Fruit fly (Drosophila melanogaster) whole organism, pupa: ENCODE data around the gene CG9257.

Experiments
- CG10348 ChIP-seq: fragments of 200-800 bp; sonication (Bioruptor generic); IDR thresholded peaks from 2 replicates; pipeline ENCODE4 v1.3.6; 2022; ENCODE audit warnings: missing biosample characterization, missing genetic modification characterization
- CG15710 ChIP-seq: fragments of 200-800 bp; sonication (Bioruptor generic); optimal IDR thresholded peaks from 2 replicates; lab custom pipeline; 2018; ENCODE audit warnings: missing biosample characterization, mild to moderate bottlenecking, missing genetic modification characterization, moderate library complexity
- CG34367 ChIP-seq: fragments of 200-800 bp; sonication (Bioruptor generic); optimal IDR thresholded peaks from 2 replicates; lab custom pipeline; 2018; ENCODE audit warnings: missing biosample characterization, mild to moderate bottlenecking, missing genetic modification characterization
- CG4496 ChIP-seq: fragments of 200-800 bp; sonication (Bioruptor generic); IDR thresholded peaks from 3 replicates; pipeline ENCODE4 v1.3.6; 2022; ENCODE audit warnings: missing biosample characterization, missing genetic modification characterization
- CG9948 ChIP-seq: fragments of 200-800 bp; sonication (Bioruptor generic); optimal IDR thresholded peaks from 2 replicates; lab custom pipeline; 2018; ENCODE audit warnings: missing biosample characterization, mild to moderate bottlenecking, missing genetic modification characterization, moderate library complexity
- D1 ChIP-seq: fragments of 200-800 bp; sonication (Bioruptor generic); optimal IDR thresholded peaks from 2 replicates; lab custom pipeline; 2018; ENCODE audit warnings: missing biosample characterization, mild to moderate bottlenecking, missing genetic modification characterization, moderate library complexity
- fd96Ca ChIP-seq: fragments of 200-800 bp; sonication (Bioruptor generic); IDR thresholded peaks from 3 replicates; pipeline ENCODE4 v1.3.6; 2022; ENCODE audit warnings: missing biosample characterization, missing genetic modification characterization

DNA sequence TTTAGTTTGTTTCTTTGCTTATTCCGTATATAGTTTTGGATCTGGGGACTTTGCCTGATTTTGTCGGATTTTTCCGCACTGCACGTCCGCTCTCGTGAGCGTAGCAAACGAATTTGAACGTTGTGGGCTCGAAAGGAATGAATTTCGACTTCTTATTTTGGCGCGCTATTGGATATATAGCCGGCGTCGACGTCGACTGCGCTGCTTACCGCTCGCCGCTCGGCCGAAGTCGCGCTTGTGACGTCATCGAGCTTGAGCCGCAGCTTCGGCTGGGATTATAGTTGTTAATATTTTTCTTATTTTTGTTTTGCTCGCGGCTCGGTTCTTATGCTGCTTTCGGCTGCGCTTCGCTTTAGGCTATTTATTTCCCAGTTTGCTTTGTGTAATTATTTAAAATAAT, 32.8 kb upstream of the CG9257 start:
- TF ChIP-seq CG15710 (tag; lab: Kevin White, UChicago) (no peak), CG34367 (tag; lab: Kevin White, UChicago) (no peak), fd96Ca (GFP tag; lab: Robert Waterston, UW) (no peak), CG10348 (no peak), CG9948 (no peak), D1 (no peak), CG4496 (GFP tag; lab: Robert Waterston, UW) (no peak)
